Worm (Caenorhabditis elegans): Measurements from ENCODE around the gene scrm-7.
A peak's percentile ranks its signal among the peaks of the same experiment; 100 is the strongest.

scrm-7 gene

ce11 chrV:14820314-14820713 lies 40.8 kb upstream of the scrm-7 start:
- TF ChIP-seq egl-13 (tag; optimal IDR thresholded peaks at IDR 0.05) (no peak), fkh-8 (tag; optimal IDR thresholded peaks at IDR 0.05) (no peak), ceh-63 (GFP tag; optimal IDR thresholded peaks at IDR 0.05) (no peak), nhr-77 (tag; optimal IDR thresholded peaks at IDR 0.05) (no peak), nhr-76 (tag; optimal IDR thresholded peaks at IDR 0.05) (no peak), F16B12.6 (tag; optimal IDR thresholded peaks at IDR 0.05) (no peak), unc-30 (tag; optimal IDR thresholded peaks at IDR 0.05) (no peak), nhr-47 (tag; optimal IDR thresholded peaks at IDR 0.05) (no peak), sup-37 (GFP tag; optimal IDR thresholded peaks at IDR 0.05) (no peak), zip-4 (GFP tag; optimal IDR thresholded peaks at IDR 0.05) (no peak), mab-9 (GFP tag; IDR thresholded peaks at IDR 0.05) (no peak), hlh-4 (tag; optimal IDR thresholded peaks at IDR 0.05) (no peak), nhr-19 (GFP tag; conservative IDR thresholded peaks at IDR 0.05) (0 out of 2 replicates have a peak, but pooled peaks have one; percentile 7), lsy-2 (tag; optimal IDR thresholded peaks at IDR 0.05) (peak in 1 of 2 experiments; percentile 39), fkh-4 (tag; optimal IDR thresholded peaks at IDR 0.05; ENCODE audit: borderline replicate concordance) (no peak), rnt-1 (tag; optimal IDR thresholded peaks at IDR 0.05) (peak; percentile 53), pqm-1 (tag; optimal IDR thresholded peaks at IDR 0.05) (no peak), sptf-1 (tag; optimal IDR thresholded peaks at IDR 0.05) (no peak), ztf-4 (tag; optimal IDR thresholded peaks at IDR 0.05) (no peak), C16A3.4 (tag; optimal IDR thresholded peaks at IDR 0.05) (no peak), tbx-2 (tag; optimal IDR thresholded peaks at IDR 0.05) (no peak), C34B4.2 (tag; optimal IDR thresholded peaks at IDR 0.05) (no peak), Y116A8C.19 (tag; optimal IDR thresholded peaks at IDR 0.05; ENCODE audit: borderline replicate concordance) (no peak), tlp-1 (tag; optimal IDR thresholded peaks at IDR 0.05) (no peak), skn-1 (tag; optimal IDR thresholded peaks at IDR 0.05) (no peak), C04F5.9 (tag; optimal IDR thresholded peaks at IDR 0.05) (no peak), nhr-11 (tag; optimal IDR thresholded peaks at IDR 0.05) (no peak), zag-1 (tag; optimal IDR thresholded peaks at IDR 0.05) (no peak), hlh-17 (GFP tag; optimal IDR thresholded peaks at IDR 0.05; ENCODE audit: borderline replicate concordance) (no peak), lin-13 (GFP tag; optimal IDR thresholded peaks at IDR 0.05) (no peak), lin-35 (GFP tag; optimal IDR thresholded peaks at IDR 0.05) (no peak), snpc-4 (tag; optimal IDR thresholded peaks at IDR 0.05) (no peak), lin-14 (GFP tag; optimal IDR thresholded peaks at IDR 0.05) (peak; percentile 76), unc-62 (GFP tag; optimal IDR thresholded peaks at IDR 0.05) (no peak), ztf-11 (tag; optimal IDR thresholded peaks at IDR 0.05) (no peak), mdl-1 (tag; optimal IDR thresholded peaks at IDR 0.05) (no peak), ets-5 (GFP tag; IDR thresholded peaks at IDR 0.05) (no peak), aha-1 (tag; optimal IDR thresholded peaks at IDR 0.05) (no peak), snu-23 (GFP tag; optimal IDR thresholded peaks at IDR 0.05) (peak; percentile 13), pag-3 (tag; optimal IDR thresholded peaks at IDR 0.05; ENCODE audit: borderline replicate concordance, insufficient read depth) (no peak), ama-1 (optimal IDR thresholded peaks at IDR 0.05) (no peak), alr-1 (tag; optimal IDR thresholded peaks at IDR 0.05; ENCODE audit: borderline replicate concordance) (no peak)

ce11 chrV:14815500-14815899 lies 36.0 kb upstream of the scrm-7 start, which contains the start of gene rin-1:
rin-1 (minus strand) TSS chrV:14815600.
- no peak for TF ChIP-seq fos-1 (tag; optimal IDR thresholded peaks at IDR 0.05)
- TF ChIP-seq nhr-90 (tag; optimal IDR thresholded peaks at IDR 0.05; ENCODE audit: poor library complexity) = no peak
- no peak for TF ChIP-seq nhr-71 (tag; optimal IDR thresholded peaks at IDR 0.05)
- no peak for TF ChIP-seq swsn-7 (tag; optimal IDR thresholded peaks at IDR 0.05)
- no peak for TF ChIP-seq sup-37 (GFP tag; optimal IDR thresholded peaks at IDR 0.05)
- no peak for TF ChIP-seq unc-86 (tag; optimal IDR thresholded peaks at IDR 0.05)
- no peak for TF ChIP-seq nhr-11 (tag; optimal IDR thresholded peaks at IDR 0.05)
- no peak for TF ChIP-seq zip-4 (GFP tag; optimal IDR thresholded peaks at IDR 0.05)
- no peak for TF ChIP-seq tlp-1 (tag; optimal IDR thresholded peaks at IDR 0.05)
- no peak for TF ChIP-seq pag-3 (tag; optimal IDR thresholded peaks at IDR 0.05; ENCODE audit: borderline replicate concordance, insufficient read depth)
- no peak for TF ChIP-seq mdl-1 (tag; optimal IDR thresholded peaks at IDR 0.05)
